Fruit fly (Drosophila melanogaster) whole organism, wandering third instar larva: ENCODE data around the gene mRpS35.

ENCODE experiments used
- CrebA ChIP-seq: fragments of 200-800 bp; sonication (Bioruptor generic); optimal IDR thresholded peaks from 2 replicates; lab custom pipeline; 2016; ENCODE audit warnings: missing biosample characterization, mild to moderate bottlenecking, missing genetic modification characterization, borderline replicate concordance
- Hr78 ChIP-seq: fragments of >200 bp; optimal IDR thresholded peaks from 2 replicates; lab custom pipeline; 2017; ENCODE audit warnings: missing biosample characterization, missing genetic modification characterization
- Jra ChIP-seq: sonication (Bioruptor generic); optimal IDR thresholded peaks from 2 replicates; lab custom pipeline; 2016; ENCODE audit warnings: missing biosample characterization, missing genetic modification characterization
- Myc ChIP-seq: fragments of >200 bp; optimal IDR thresholded peaks from 2 replicates; lab custom pipeline; 2017
- OdsH ChIP-seq: fragments of 200-800 bp; sonication (Bioruptor generic); optimal IDR thresholded peaks from 2 replicates; lab custom pipeline; 2016; ENCODE audit warnings: missing biosample characterization, mild to moderate bottlenecking, missing genetic modification characterization
- Sp1 ChIP-seq: fragments of 200-800 bp; sonication (Bioruptor generic); optimal IDR thresholded peaks from 3 replicates; lab custom pipeline; 2019; ENCODE audit warnings: missing biosample characterization, mild to moderate bottlenecking, missing genetic modification characterization, moderate library complexity
- br ChIP-seq: fragments of 200-800 bp; sonication (Bioruptor generic); optimal IDR thresholded peaks from 2 replicates; lab custom pipeline; 2016; ENCODE audit warnings: missing biosample characterization, missing genetic modification characterization
- jim ChIP-seq: fragments of 175-275, 200-325 bp; sonication (Bioruptor generic); optimal IDR thresholded peaks from 2 replicates; lab custom pipeline; 2016; ENCODE audit warnings: missing biosample characterization, mild to moderate bottlenecking, missing genetic modification characterization
- psq ChIP-seq: fragments of 200-800 bp; sonication (Bioruptor generic); optimal IDR thresholded peaks from 3 replicates; lab custom pipeline; 2017; ENCODE audit warnings: missing biosample characterization, mild to moderate bottlenecking, missing genetic modification characterization, moderate library complexity
- rgr ChIP-seq: fragments of 200-800 bp; sonication (Bioruptor generic); optimal IDR thresholded peaks from 3 replicates; lab custom pipeline; 2016; ENCODE audit warnings: missing biosample characterization, mild to moderate bottlenecking, missing genetic modification characterization
- usp ChIP-seq: fragments of >200 bp; optimal IDR thresholded peaks from 2 replicates; lab custom pipeline; 2017; ENCODE audit warnings: missing biosample characterization, missing genetic modification characterization

- TF ChIP-seq Hr78 (GFP tag; lab: Kevin White, UChicago) (no peak), OdsH (GFP tag; lab: Kevin White, UChicago) (no peak), psq (GFP tag; lab: Kevin White, UChicago) (no peak), CrebA (GFP tag; lab: Kevin White, UChicago) (no peak), rgr (GFP tag; lab: Kevin White, UChicago) (no peak), Jra (GFP tag; lab: Kevin White, UChicago) (no peak), Myc (no peak), jim (GFP tag; lab: Kevin White, UChicago) (no peak), usp (GFP tag; lab: Kevin White, UChicago) (no peak), Sp1 (no peak), br (GFP tag; lab: Kevin White, UChicago) (no peak)
Observed at dm6 chr3L:2772045-2772444, 8.7 kb upstream of the mRpS35 start, which contains the start of gene AhcyL1.
